Fruit fly (Drosophila melanogaster) whole organism, embryonic: ENCODE data around the gene sws.

ENCODE experiments used
- ATbp ChIP-seq: fragments of 200-800 bp; sonication (Bioruptor generic); optimal IDR thresholded peaks from 2 replicates; lab custom pipeline; 2017; ENCODE audit warnings: missing biosample characterization, mild to moderate bottlenecking, missing genetic modification characterization, missing genetic modification reagents
- Adf1 ChIP-seq: fragments of 200-800 bp; sonication (Bioruptor generic); IDR thresholded peaks from 2 replicates; pipeline ENCODE4 v1.3.6; 2022; ENCODE audit warnings: missing biosample characterization, missing genetic modification characterization
- B-H1 ChIP-seq: fragments of 200-800 bp; sonication (Bioruptor generic); IDR thresholded peaks from 3 replicates; pipeline ENCODE4 v1.3.6; 2022; ENCODE audit warnings: missing biosample characterization, missing genetic modification characterization
- CG10654 ChIP-seq: fragments of 200-800 bp; sonication (Bioruptor generic); optimal IDR thresholded peaks from 2 replicates; lab custom pipeline; 2016; ENCODE audit warnings: missing biosample characterization, missing genetic modification characterization
- CG10979 ChIP-seq: fragments of 200-800 bp; sonication (Bioruptor generic); optimal IDR thresholded peaks from 2 replicates; lab custom pipeline; 2018; ENCODE audit warnings: missing biosample characterization, mild to moderate bottlenecking, missing genetic modification characterization, moderate library complexity
- CG13296 ChIP-seq: fragments of 200-800 bp; sonication (Bioruptor generic); optimal IDR thresholded peaks from 3 replicates; lab custom pipeline; 2018; ENCODE audit warnings: missing biosample characterization, mild to moderate bottlenecking, missing genetic modification characterization
- CG13775 ChIP-seq: fragments of 200-800 bp; sonication (Bioruptor generic); optimal IDR thresholded peaks from 3 replicates; lab custom pipeline; 2017; ENCODE audit warnings: missing biosample characterization, mild to moderate bottlenecking, missing genetic modification characterization
- CG15479 ChIP-seq: fragments of 200-800 bp; sonication (Bioruptor generic); optimal IDR thresholded peaks from 3 replicates; lab custom pipeline; 2019; ENCODE audit warnings: missing biosample characterization, mild to moderate bottlenecking, missing genetic modification characterization, moderate library complexity
- CG16779 ChIP-seq: fragments of 200-800 bp; sonication (Bioruptor generic); IDR thresholded peaks from 2 replicates; pipeline ENCODE4 v1.3.6; 2022; ENCODE audit warnings: missing biosample characterization, missing genetic modification characterization
- CG17328 ChIP-seq: fragments of 200-800 bp; sonication (Bioruptor generic); IDR thresholded peaks from 2 replicates; pipeline ENCODE4 v1.3.6; 2022; ENCODE audit warnings: missing biosample characterization, missing genetic modification characterization
- CG17385 ChIP-seq: fragments of 200-800 bp; sonication (Bioruptor generic); optimal IDR thresholded peaks from 3 replicates; lab custom pipeline; 2018; ENCODE audit warnings: missing biosample characterization, mild to moderate bottlenecking, missing genetic modification characterization
- CG18262 ChIP-seq: fragments of 200-800 bp; optimal IDR thresholded peaks from 3 replicates; lab custom pipeline; 2019; ENCODE audit warnings: missing biosample characterization, mild to moderate bottlenecking, missing genetic modification characterization, moderate library complexity
- CG3163 ChIP-seq: fragments of 200-800 bp; sonication (Bioruptor generic); optimal IDR thresholded peaks from 3 replicates; lab custom pipeline; 2016; ENCODE audit warnings: missing biosample characterization, missing genetic modification characterization
- CG33213 ChIP-seq: fragments of 200-800 bp; sonication (Bioruptor generic); optimal IDR thresholded peaks from 3 replicates; lab custom pipeline; 2016; ENCODE audit warnings: missing biosample characterization, missing genetic modification characterization
- CG43689 ChIP-seq: fragments of 200-800 bp; sonication (Bioruptor generic); IDR thresholded peaks from 2 replicates; pipeline ENCODE4 v1.3.6; 2022; ENCODE audit warnings: missing biosample characterization, missing genetic modification characterization
- CG6689 ChIP-seq: fragments of 200-800 bp; sonication (Bioruptor generic); IDR thresholded peaks from 2 replicates; pipeline ENCODE4 v1.3.6; 2022; ENCODE audit warnings: missing biosample characterization, missing genetic modification characterization
- CG7786 ChIP-seq: fragments of 200-800 bp; sonication (Bioruptor generic); optimal IDR thresholded peaks from 2 replicates; lab custom pipeline; 2016; ENCODE audit warnings: missing biosample characterization, missing genetic modification characterization
- CG9797 ChIP-seq: fragments of 200-800 bp; sonication (Bioruptor generic); optimal IDR thresholded peaks from 3 replicates; lab custom pipeline; 2018; ENCODE audit warnings: missing biosample characterization, mild to moderate bottlenecking, missing genetic modification characterization
- CG9932 ChIP-seq: fragments of 200-800 bp; sonication (Bioruptor generic); IDR thresholded peaks from 2 replicates; pipeline ENCODE4 v1.3.6; 2022; ENCODE audit warnings: missing biosample characterization, missing genetic modification characterization
- Dp ChIP-seq: fragments of 200-800 bp; sonication (Bioruptor generic); optimal IDR thresholded peaks from 2 replicates; lab custom pipeline; 2018; ENCODE audit warnings: missing biosample characterization, mild to moderate bottlenecking, missing genetic modification characterization, moderate library complexity
- Fer1 ChIP-seq: fragments of 200-800 bp; sonication (Bioruptor generic); optimal IDR thresholded peaks from 2 replicates; lab custom pipeline; 2017; ENCODE audit warnings: missing biosample characterization, mild to moderate bottlenecking, missing genetic modification characterization
- HLHmδ ChIP-seq: fragments of 200-800 bp; sonication (Bioruptor generic); optimal IDR thresholded peaks from 2 replicates; lab custom pipeline; 2018; ENCODE audit warnings: missing biosample characterization, mild to moderate bottlenecking, missing genetic modification characterization, moderate library complexity
- HmgD ChIP-seq: fragments of 200-800 bp; sonication (Bioruptor generic); optimal IDR thresholded peaks from 3 replicates; lab custom pipeline; 2016; ENCODE audit warnings: missing biosample characterization, missing genetic modification characterization
- Hsf ChIP-seq: fragments of 200-800 bp; sonication (Bioruptor generic); optimal IDR thresholded peaks from 3 replicates; lab custom pipeline; 2016; ENCODE audit warnings: missing biosample characterization, missing genetic modification characterization
- Jarid2 ChIP-seq: fragments of 200-800 bp; sonication (Bioruptor generic); optimal IDR thresholded peaks from 3 replicates; lab custom pipeline; 2017; ENCODE audit warnings: mild to moderate bottlenecking, missing biosample characterization, missing genetic modification reagents, missing genetic modification characterization
- Mad ChIP-seq: fragments of 200-800 bp; sonication (Bioruptor generic); optimal IDR thresholded peaks from 2 replicates; lab custom pipeline; 2016; ENCODE audit warnings: missing biosample characterization, missing genetic modification characterization
- Myb ChIP-seq: fragments of 200-800 bp; sonication (Bioruptor generic); optimal IDR thresholded peaks from 2 replicates; lab custom pipeline; 2016; ENCODE audit warnings: missing biosample characterization, missing genetic modification characterization
- NC2β ChIP-seq: fragments of 200-800 bp; sonication (Bioruptor generic); optimal IDR thresholded peaks from 2 replicates; lab custom pipeline; 2016; ENCODE audit warnings: missing biosample characterization, missing genetic modification characterization
- Optix ChIP-seq: fragments of 200-800 bp; sonication (Bioruptor generic); IDR thresholded peaks from 3 replicates; pipeline ENCODE4 v1.3.6; 2022; ENCODE audit warnings: missing biosample characterization, missing genetic modification characterization
- Sry-β ChIP-seq: fragments of 200-800 bp; sonication (Bioruptor generic); optimal IDR thresholded peaks from 2 replicates; lab custom pipeline; 2018; ENCODE audit warnings: missing biosample characterization, mild to moderate bottlenecking, missing genetic modification characterization, moderate library complexity
- chif ChIP-seq, 2 experiments: fragments of 200-800 bp; sonication (Bioruptor generic); optimal IDR thresholded peaks; 3 replicates each; lab custom pipeline; 2016; ENCODE audit warnings: missing biosample characterization in 2 of 2, missing genetic modification characterization in 2 of 2
- crc ChIP-seq: fragments of 200-800 bp; sonication (Bioruptor generic); optimal IDR thresholded peaks from 2 replicates; lab custom pipeline; 2016; ENCODE audit warnings: missing biosample characterization, missing genetic modification characterization
- dpn ChIP-seq, 2 experiments: fragments of 200-800 bp; sonication (Bioruptor generic); optimal IDR thresholded peaks; 3 replicates each; lab custom pipeline; 2016; ENCODE audit warnings: missing biosample characterization in 2 of 2, missing genetic modification characterization in 2 of 2
- ewg ChIP-seq: fragments of 200-800 bp; sonication (Bioruptor generic); optimal IDR thresholded peaks from 3 replicates; lab custom pipeline; 2017; ENCODE audit warnings: mild to moderate bottlenecking, missing biosample characterization, missing genetic modification reagents, missing genetic modification characterization
- hkb ChIP-seq, 2 experiments: fragments of 200-800 bp in 1 of 2; fragments of >200 bp in 1 of 2; sonication (Bioruptor generic) in 1 of 2; IDR thresholded peaks in 1 of 2; optimal IDR thresholded peaks in 1 of 2; 2 replicates each; pipeline versions ENCODE4 v1.3.6 to Lab custom; 2017 to 2022; ENCODE audit warnings: missing biosample characterization in 1 of 2, missing genetic modification characterization in 1 of 2
- jing ChIP-seq: fragments of 200-800 bp; sonication (Bioruptor generic); optimal IDR thresholded peaks from 2 replicates; lab custom pipeline; 2018; ENCODE audit warnings: missing biosample characterization, mild to moderate bottlenecking, missing genetic modification characterization
- kah ChIP-seq: fragments of 200-800 bp; sonication (Bioruptor generic); optimal IDR thresholded peaks from 2 replicates; lab custom pipeline; 2018; ENCODE audit warnings: missing biosample characterization, mild to moderate bottlenecking, missing genetic modification characterization
- knrl ChIP-seq: fragments of 200-800 bp; sonication (Bioruptor generic); IDR thresholded peaks from 3 replicates; pipeline ENCODE4 v1.3.6; 2022; ENCODE audit warnings: missing biosample characterization, missing genetic modification characterization; ENCODE audit not compliant: partially characterized antibody
- lilli ChIP-seq: fragments of 200-800 bp; sonication (Bioruptor generic); optimal IDR thresholded peaks from 3 replicates; lab custom pipeline; 2016; ENCODE audit warnings: missing biosample characterization, missing genetic modification characterization
- mld ChIP-seq: fragments of 200-800 bp; sonication (Bioruptor generic); IDR thresholded peaks from 3 replicates; pipeline ENCODE4 v1.3.6; 2022; ENCODE audit warnings: missing biosample characterization, missing genetic modification characterization; ENCODE audit not compliant: partially characterized antibody
- nerfin-1 ChIP-seq: fragments of 200-800 bp; sonication (Bioruptor generic); optimal IDR thresholded peaks from 3 replicates; lab custom pipeline; 2019; ENCODE audit warnings: missing biosample characterization, mild to moderate bottlenecking, missing genetic modification characterization, moderate library complexity
- otp ChIP-seq: fragments of 200-800 bp; sonication (Bioruptor generic); IDR thresholded peaks from 3 replicates; pipeline ENCODE4, ENCODE4 v1.3.6; 2022; ENCODE audit warnings: missing biosample characterization, missing genetic modification characterization
- pan ChIP-seq, 4 experiments: fragments of >200 bp in 3 of 4; fragments of 200-800 bp in 1 of 4; sonication (Bioruptor generic) in 1 of 4; optimal IDR thresholded peaks in 3 of 4; IDR thresholded peaks in 1 of 4; 2 replicates each; pipeline versions ENCODE4 v1.3.6 to Lab custom; 2017 to 2022; ENCODE audit warnings: missing biosample characterization in 2 of 4, missing genetic modification characterization in 2 of 4, mixed read lengths in 1 of 4
- salm ChIP-seq: fragments of 200-800 bp; sonication (Bioruptor generic); optimal IDR thresholded peaks from 2 replicates; lab custom pipeline; 2018; ENCODE audit warnings: missing biosample characterization, mild to moderate bottlenecking, missing genetic modification characterization
- shn ChIP-seq: fragments of 200-800 bp; sonication (Bioruptor generic); optimal IDR thresholded peaks from 3 replicates; lab custom pipeline; 2016; ENCODE audit warnings: missing biosample characterization, missing genetic modification characterization
- stwl ChIP-seq: fragments of 200-800 bp; sonication (Bioruptor generic); optimal IDR thresholded peaks from 3 replicates; lab custom pipeline; 2018; ENCODE audit warnings: missing biosample characterization, mild to moderate bottlenecking, missing genetic modification characterization, moderate library complexity
- tll ChIP-seq, 2 experiments: fragments of 200-800 bp in 1 of 2; fragments of >200 bp in 1 of 2; sonication (Bioruptor generic) in 1 of 2; optimal IDR thresholded peaks; 2 replicates each; lab custom pipeline; 2017 to 2019; ENCODE audit warnings: missing biosample characterization in 2 of 2, missing genetic modification characterization in 2 of 2, mild to moderate bottlenecking in 1 of 2, moderate library complexity in 1 of 2
- trh ChIP-seq: fragments of 200-800 bp; sonication (Bioruptor generic); optimal IDR thresholded peaks from 2 replicates; lab custom pipeline; 2016; ENCODE audit warnings: missing biosample characterization, missing genetic modification characterization
- vnd ChIP-seq: fragments of 200-800 bp; sonication (Bioruptor generic); IDR thresholded peaks from 3 replicates; pipeline ENCODE4 v1.3.6; 2022; ENCODE audit warnings: missing biosample characterization, missing genetic modification characterization; ENCODE audit not compliant: partially characterized antibody

sws gene

DNA sequence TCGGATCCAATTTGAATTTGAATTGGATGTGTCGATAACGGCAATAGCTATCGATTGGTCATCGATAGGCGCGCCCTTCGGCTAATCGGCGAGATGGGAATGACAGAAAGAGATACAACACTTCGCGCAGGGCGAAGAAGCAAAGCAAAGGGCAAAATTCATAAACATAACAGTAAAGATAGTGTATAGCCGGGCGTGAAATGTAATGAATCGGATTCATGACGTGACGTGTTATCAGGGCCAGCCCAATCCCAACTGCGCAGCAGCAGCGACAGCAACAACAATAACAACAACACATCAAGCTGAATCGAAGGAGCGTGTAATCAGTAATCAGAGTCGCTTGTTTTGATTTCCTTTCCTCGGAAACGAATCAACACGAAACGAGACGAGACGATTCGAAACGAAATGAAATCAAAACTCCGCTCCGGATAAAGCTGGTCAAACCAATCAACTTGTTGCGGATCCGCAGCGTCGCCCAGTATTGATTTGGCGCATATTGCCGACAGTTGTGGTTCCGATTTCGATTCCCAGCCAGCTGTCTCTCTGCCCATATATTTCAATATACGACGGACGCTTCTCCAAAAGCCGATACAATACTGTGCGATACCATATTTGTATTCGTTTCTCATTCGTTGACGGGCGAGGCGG, 55.9 kb downstream of the sws start, which contains the start of gene snz (continued):
- TF ChIP-seq Fer1 (GFP tag; lab: Kevin White, UChicago): peak; percentile 34
- TF ChIP-seq Sry-β: no peak
- peak; percentile 75 for TF ChIP-seq Dp (GFP tag; lab: Kevin White, UChicago)
- no peak for TF ChIP-seq CG18262 (tag; lab: Kevin White, UChicago)
- TF ChIP-seq hkb (optimal IDR thresholded peaks at IDR 0.05; lab: Kevin White, UChicago): no peak
- TF ChIP-seq hkb (GFP tag; IDR thresholded peaks at IDR 0.05; lab: Robert Waterston, UW): no peak
- TF ChIP-seq trh (GFP tag; lab: Kevin White, UChicago): no peak
- TF ChIP-seq CG13296 (GFP tag; lab: Kevin White, UChicago): no peak
- no peak for TF ChIP-seq NC2β (GFP tag; lab: Kevin White, UChicago)
- peak; percentile 86 for TF ChIP-seq ewg
- TF ChIP-seq kah (GFP tag; lab: Kevin White, UChicago): no peak
- no peak for TF ChIP-seq nerfin-1 (tag; lab: Kevin White, UChicago)
- peak; percentile 1 for TF ChIP-seq CG17385 (GFP tag; lab: Kevin White, UChicago)
- no peak for TF ChIP-seq CG6689 (GFP tag; lab: Robert Waterston, UW)
- TF ChIP-seq CG15479 (GFP tag; lab: Kevin White, UChicago): peak; percentile 48
- no peak for TF ChIP-seq CG3163
- peak; percentile 49 for TF ChIP-seq stwl (tag; lab: Kevin White, UChicago)
- TF ChIP-seq salm (tag; lab: Kevin White, UChicago): no peak
- peak; percentile 75 for TF ChIP-seq mld (GFP tag; lab: Robert Waterston, UW)
- no peak for TF ChIP-seq CG9797 (GFP tag; lab: Kevin White, UChicago)
- no peak for TF ChIP-seq CG13775 (GFP tag; lab: Kevin White, UChicago)
- no peak for TF ChIP-seq HmgD (GFP tag; lab: Kevin White, UChicago)
- TF ChIP-seq lilli (GFP tag; lab: Kevin White, UChicago): no peak
- TF ChIP-seq Jarid2 (GFP tag; lab: Kevin White, UChicago): no peak
- no peak for TF ChIP-seq dpn (GFP tag; optimal IDR thresholded peaks at IDR 0.05; lab: Kevin White, UChicago)
- TF ChIP-seq crc (GFP tag; lab: Kevin White, UChicago): no peak
- TF ChIP-seq shn (GFP tag; lab: Kevin White, UChicago): no peak
- TF ChIP-seq CG16779 (GFP tag; lab: Robert Waterston, UW): no peak
- TF ChIP-seq Mad (GFP tag; lab: Kevin White, UChicago): no peak
- no peak for TF ChIP-seq ATbp (GFP tag; lab: Kevin White, UChicago)
- TF ChIP-seq knrl (GFP tag; lab: Robert Waterston, UW): peak; percentile 57; the same call in 2 of the 3 replicates
- no peak for TF ChIP-seq CG43689
- peak; percentile 89 for TF ChIP-seq Adf1 (GFP tag; lab: Robert Waterston, UW)
- no peak for TF ChIP-seq CG7786 (GFP tag; lab: Kevin White, UChicago)
- TF ChIP-seq tll (GFP tag; optimal IDR thresholded peaks at IDR 0.05; lab: Kevin White, UChicago): no peak
- TF ChIP-seq CG17328 (GFP tag; lab: Robert Waterston, UW): no peak
- peak; percentile 66; the same call in 2 of the 3 replicates for TF ChIP-seq vnd
- TF ChIP-seq pan (optimal IDR thresholded peaks at IDR 0.05; lab: Kevin White, UChicago): no peak
- peak in 1 of 2 experiments; percentile 19 for TF ChIP-seq pan (GFP tag; optimal IDR thresholded peaks at IDR 0.05 in 1 of 2, IDR thresholded peaks at IDR 0.05 in 1 of 2)
- TF ChIP-seq CG33213 (GFP tag; lab: Kevin White, UChicago): no peak
- no peak for TF ChIP-seq CG10979 (tag; lab: Kevin White, UChicago)
- TF ChIP-seq CG9932 (GFP tag; lab: Robert Waterston, UW): 0 out of 2 replicates have a peak, but pooled peaks have one; percentile 5
- TF ChIP-seq chif (GFP tag; optimal IDR thresholded peaks at IDR 0.05; lab: Kevin White, UChicago): no peak
- no peak for TF ChIP-seq otp (GFP tag; lab: Robert Waterston, UW)
- TF ChIP-seq CG10654 (GFP tag; lab: Kevin White, UChicago): no peak
- peak; percentile 88 for TF ChIP-seq Myb (GFP tag; lab: Kevin White, UChicago)
- no peak for TF ChIP-seq Hsf
- TF ChIP-seq Optix: no peak
- no peak for TF ChIP-seq B-H1 (GFP tag; lab: Robert Waterston, UW)
- no peak for TF ChIP-seq jing (GFP tag; lab: Kevin White, UChicago)
- TF ChIP-seq HLHmδ (GFP tag; lab: Kevin White, UChicago): no peak
